Worm (Caenorhabditis elegans) whole organism, L1 larva: Measurements from ENCODE around the gene srw-121.

Source experiments
- C16A3.4 ChIP-seq: fragments of 150-350 bp; optimal IDR thresholded peaks from 2 replicates; lab custom pipeline; 2014; ENCODE audit warnings: missing biosample characterization, missing genetic modification characterization
- aly-2 ChIP-seq: fragments of 150-350 bp; optimal IDR thresholded peaks from 2 replicates; lab custom pipeline; 2014; ENCODE audit warnings: missing biosample characterization, missing genetic modification characterization
- blmp-1 ChIP-seq: fragments of 150-350 bp; optimal IDR thresholded peaks from 2 replicates; lab custom pipeline; 2014; ENCODE audit warnings: missing biosample characterization, missing genetic modification characterization
- ceh-63 ChIP-seq: fragments of 200-800 bp; sonication (Bioruptor generic); optimal IDR thresholded peaks from 2 replicates; lab custom pipeline; 2018; ENCODE audit warnings: mild to moderate bottlenecking, missing genetic modification characterization, missing compliant biosample characterization
- ceh-8 ChIP-seq: fragments of 200-800 bp; sonication (Bioruptor generic); optimal IDR thresholded peaks from 2 replicates; lab custom pipeline; 2018; ENCODE audit warnings: mild to moderate bottlenecking, missing genetic modification characterization, moderate library complexity, missing compliant biosample characterization
- ceh-88 ChIP-seq: fragments of 200-800 bp; sonication (Bioruptor generic); IDR thresholded peaks from 2 replicates; pipeline ENCODE4 v1.3.6; 2022; ENCODE audit warnings: missing genetic modification characterization, missing compliant biosample characterization
- ces-1 ChIP-seq: fragments of 150-350 bp; optimal IDR thresholded peaks from 2 replicates; lab custom pipeline; 2014; ENCODE audit warnings: missing biosample characterization, missing genetic modification reagents, missing genetic modification characterization
- efl-1 ChIP-seq, 4 experiments: fragments of 150-350 bp; optimal IDR thresholded peaks in 3 of 4; peaks in 1 of 4; 1 replicate in 1 of 4; 2 replicates in 3 of 4; lab custom pipeline; 2014; ENCODE audit warnings: missing biosample characterization in 2 of 4, missing genetic modification characterization in 2 of 4, missing genetic modification reagents in 2 of 4
- egl-13 ChIP-seq: sonication (generic microtip); optimal IDR thresholded peaks from 2 replicates; lab custom pipeline; 2016; ENCODE audit warnings: missing genotype, missing genetic modification reagents, missing genetic modification characterization, missing compliant biosample characterization
- fkh-10 ChIP-seq: sonication (generic microtip); optimal IDR thresholded peaks from 2 replicates; lab custom pipeline; 2017; ENCODE audit warnings: missing biosample characterization, missing genetic modification reagents, missing genetic modification characterization
- fkh-4 ChIP-seq: sonication (generic microtip); optimal IDR thresholded peaks from 2 replicates; lab custom pipeline; 2016; ENCODE audit warnings: missing compliant biosample characterization, missing genetic modification characterization, borderline replicate concordance
- fkh-8 ChIP-seq: sonication (generic microtip); optimal IDR thresholded peaks from 2 replicates; lab custom pipeline; 2016; ENCODE audit warnings: mild to moderate bottlenecking, missing genetic modification characterization, missing compliant biosample characterization
- hlh-17 ChIP-seq: fragments of 200-800 bp; sonication (Bioruptor generic); optimal IDR thresholded peaks from 2 replicates; lab custom pipeline; 2018; ENCODE audit warnings: missing genetic modification characterization, mild to moderate bottlenecking, missing compliant biosample characterization, moderate library complexity, borderline replicate concordance
- hpl-2 ChIP-seq: fragments of 150-350 bp; optimal IDR thresholded peaks from 2 replicates; lab custom pipeline; 2014; ENCODE audit warnings: missing biosample characterization, missing genetic modification reagents, missing genetic modification characterization
- irx-1 ChIP-seq: sonication (generic microtip); optimal IDR thresholded peaks from 2 replicates; lab custom pipeline; 2016; ENCODE audit warnings: missing genetic modification characterization, missing compliant biosample characterization
- jun-1 ChIP-seq: fragments of 150-350 bp; optimal IDR thresholded peaks from 2 replicates; lab custom pipeline; 2014; ENCODE audit warnings: missing biosample characterization, missing genetic modification reagents, missing genetic modification characterization
- lin-13 ChIP-seq: fragments of 150-350 bp; optimal IDR thresholded peaks from 2 replicates; lab custom pipeline; 2014; ENCODE audit warnings: missing biosample characterization, missing genetic modification reagents, missing genetic modification characterization
- lin-14 ChIP-seq: fragments of 200-800 bp; sonication (Bioruptor generic); optimal IDR thresholded peaks from 2 replicates; lab custom pipeline; 2018; ENCODE audit warnings: mild to moderate bottlenecking, missing genetic modification characterization, moderate library complexity, missing compliant biosample characterization
- lin-35 ChIP-seq, 2 experiments: fragments of 150-350 bp; optimal IDR thresholded peaks; 2 replicates each; lab custom pipeline; 2014; ENCODE audit warnings: missing biosample characterization in 2 of 2, missing genetic modification characterization in 2 of 2, missing genetic modification reagents in 2 of 2
- lin-39 ChIP-seq: fragments of 150-350 bp; optimal IDR thresholded peaks from 2 replicates; lab custom pipeline; 2014; ENCODE audit warnings: missing biosample characterization, missing genetic modification reagents, missing genetic modification characterization
- lsy-2 ChIP-seq, 2 experiments: fragments of 150-350 bp; optimal IDR thresholded peaks; 2 replicates each; lab custom pipeline; 2014; ENCODE audit warnings: missing biosample characterization in 2 of 2, missing genetic modification characterization in 2 of 2
- mab-9 ChIP-seq: fragments of 200-800 bp; sonication (Bioruptor generic); IDR thresholded peaks from 2 replicates; pipeline ENCODE4 v1.3.6; 2022; ENCODE audit warnings: missing genetic modification reagents, missing genetic modification characterization, missing compliant biosample characterization
- nhr-12 ChIP-seq: sonication (generic microtip); optimal IDR thresholded peaks from 2 replicates; lab custom pipeline; 2017; ENCODE audit warnings: missing biosample characterization, missing genetic modification characterization
- nhr-47 ChIP-seq: sonication (generic microtip); optimal IDR thresholded peaks from 2 replicates; lab custom pipeline; 2016; ENCODE audit warnings: mild to moderate bottlenecking, missing genetic modification characterization, moderate library complexity, missing compliant biosample characterization
- nhr-76 ChIP-seq: sonication (generic microtip); optimal IDR thresholded peaks from 2 replicates; lab custom pipeline; 2017; ENCODE audit warnings: missing biosample characterization, missing genetic modification characterization
- nhr-84 ChIP-seq: sonication (generic microtip); optimal IDR thresholded peaks from 2 replicates; lab custom pipeline; 2017; ENCODE audit warnings: missing biosample characterization, missing genetic modification characterization
- nhr-85 ChIP-seq: sonication (generic microtip); peaks from one replicate; lab custom pipeline; 2016; ENCODE audit warnings: missing genetic modification characterization, inconsistent platforms, missing compliant biosample characterization
- pag-3 ChIP-seq: sonication (generic microtip); optimal IDR thresholded peaks from 2 replicates; lab custom pipeline; 2017; ENCODE audit warnings: missing genetic modification characterization, mild to moderate bottlenecking, missing compliant biosample characterization, antibody characterized with exemption, borderline replicate concordance; ENCODE audit not compliant: insufficient read depth
- rnt-1 ChIP-seq: sonication (generic microtip); optimal IDR thresholded peaks from 2 replicates; lab custom pipeline; 2016; ENCODE audit warnings: mild to moderate bottlenecking, missing genetic modification characterization, moderate library complexity, missing compliant biosample characterization
- skn-1 ChIP-seq: fragments of 150-350 bp; optimal IDR thresholded peaks from 2 replicates; lab custom pipeline; 2014; ENCODE audit warnings: missing biosample characterization, missing genetic modification characterization
- snpc-4 ChIP-seq: fragments of 150-350 bp; optimal IDR thresholded peaks from 2 replicates; lab custom pipeline; 2014; ENCODE audit warnings: missing biosample characterization, missing genetic modification characterization
- snu-23 ChIP-seq: sonication (generic microtip); optimal IDR thresholded peaks from 2 replicates; lab custom pipeline; 2016; ENCODE audit warnings: missing genetic modification characterization, missing compliant biosample characterization
- sptf-1 ChIP-seq: fragments of 150-350 bp; optimal IDR thresholded peaks from 2 replicates; lab custom pipeline; 2014; ENCODE audit warnings: missing biosample characterization, missing genetic modification characterization
- sup-37 ChIP-seq: fragments of 200-800 bp; sonication (Bioruptor generic); optimal IDR thresholded peaks from 2 replicates; lab custom pipeline; 2018; ENCODE audit warnings: mild to moderate bottlenecking, missing genetic modification characterization, missing compliant biosample characterization
- tbx-2 ChIP-seq: sonication (generic microtip); optimal IDR thresholded peaks from 2 replicates; lab custom pipeline; 2016; ENCODE audit warnings: missing genetic modification characterization, missing compliant biosample characterization
- tlp-1 ChIP-seq: fragments of 150-350 bp; optimal IDR thresholded peaks from 2 replicates; lab custom pipeline; 2014; ENCODE audit warnings: missing biosample characterization, missing genetic modification characterization
- unc-130 ChIP-seq: fragments of 150-350 bp; optimal IDR thresholded peaks from 2 replicates; lab custom pipeline; 2017; ENCODE audit warnings: missing biosample characterization, missing genetic modification characterization, inconsistent platforms
- unc-86 ChIP-seq: sonication (generic microtip); optimal IDR thresholded peaks from 2 replicates; lab custom pipeline; 2016; ENCODE audit warnings: missing genetic modification characterization, missing compliant biosample characterization
- vab-15 ChIP-seq: sonication (generic microtip); optimal IDR thresholded peaks from 2 replicates; lab custom pipeline; 2017; ENCODE audit warnings: missing genotype, mild to moderate bottlenecking, missing genetic modification characterization, missing compliant biosample characterization
- xbp-1 ChIP-seq: sonication (generic microtip); optimal IDR thresholded peaks from 2 replicates; lab custom pipeline; 2016; ENCODE audit warnings: missing genetic modification characterization, missing compliant biosample characterization
- zag-1 ChIP-seq: fragments of 150-350 bp; optimal IDR thresholded peaks from 2 replicates; lab custom pipeline; 2014; ENCODE audit warnings: missing biosample characterization, missing genetic modification characterization
- zip-4 ChIP-seq: fragments of 200-800 bp; sonication (Bioruptor generic); optimal IDR thresholded peaks from 2 replicates; lab custom pipeline; 2018; ENCODE audit warnings: mild to moderate bottlenecking, missing genetic modification characterization, moderate library complexity, missing compliant biosample characterization

Gene srw-121

ce11 chrV:2993816-2994215 is 2.4 kb upstream of the srw-121 start, which contains the start of gene srw-115:
Gene srw-115 (minus strand): TSS chrV:2993916.
- TF ChIP-seq nhr-12 (tag; lab: Kevin White, UChicago) = no peak
- no peak for TF ChIP-seq fkh-10 (GFP tag; lab: Kevin White, UChicago)
- TF ChIP-seq fkh-8 (tag; lab: Kevin White, UChicago) = no peak
- TF ChIP-seq vab-15 = no peak
- TF ChIP-seq ceh-8 (GFP tag; lab: Kevin White, UChicago) = no peak
- no peak for TF ChIP-seq efl-1 (optimal IDR thresholded peaks at IDR 0.05; lab: Kevin White, UChicago)
- no peak for TF ChIP-seq efl-1 (GFP tag; optimal IDR thresholded peaks at IDR 0.05 in 1 of 2; lab: Kevin White, UChicago)
- no peak for TF ChIP-seq ceh-88 (GFP tag; lab: Robert Waterston, UW)
- no peak for TF ChIP-seq nhr-76 (tag; lab: Kevin White, UChicago)
- TF ChIP-seq ceh-63 (GFP tag; lab: Kevin White, UChicago) = no peak
- no peak for TF ChIP-seq irx-1 (tag; lab: Kevin White, UChicago)
- no peak for TF ChIP-seq lsy-2 (tag; optimal IDR thresholded peaks at IDR 0.05; lab: Kevin White, UChicago)
- no peak for TF ChIP-seq ces-1 (GFP tag; lab: Kevin White, UChicago)
- no peak for TF ChIP-seq egl-13 (tag; lab: Kevin White, UChicago)
- no peak for TF ChIP-seq rnt-1 (tag; lab: Kevin White, UChicago)
- TF ChIP-seq tbx-2 (tag; lab: Kevin White, UChicago) = no peak
- TF ChIP-seq C16A3.4 (tag; lab: Kevin White, UChicago) = no peak
- TF ChIP-seq snu-23 = no peak
- TF ChIP-seq blmp-1 (tag; lab: Kevin White, UChicago) = no peak
- TF ChIP-seq fkh-4 (tag; lab: Kevin White, UChicago) = no peak
- TF ChIP-seq nhr-84 (tag; lab: Kevin White, UChicago) = no peak
- TF ChIP-seq, all 84 proteins: peak for 0

- TF ChIP-seq sptf-1 (tag; lab: Kevin White, UChicago) (no peak), skn-1 (no peak), lsy-2 (tag; optimal IDR thresholded peaks at IDR 0.05; lab: Kevin White, UChicago) (no peak), nhr-47 (tag; lab: Kevin White, UChicago) (no peak), zag-1 (tag; lab: Kevin White, UChicago) (no peak), lin-35 (GFP tag; optimal IDR thresholded peaks at IDR 0.05; lab: Kevin White, UChicago) (no peak), mab-9 (no peak), nhr-84 (tag; lab: Kevin White, UChicago) (no peak), hpl-2 (GFP tag; lab: Kevin White, UChicago) (no peak), jun-1 (tag; lab: Kevin White, UChicago) (no peak), zip-4 (GFP tag; lab: Kevin White, UChicago) (no peak), unc-130 (no peak), snpc-4 (tag; lab: Kevin White, UChicago) (no peak), aly-2 (tag; lab: Kevin White, UChicago) (no peak), lin-39 (tag; lab: Kevin White, UChicago) (no peak)
Observed at ce11 chrV:2992060-2992459, 675 bp upstream of the srw-121 start.

- TF ChIP-seq efl-1 (optimal IDR thresholded peaks at IDR 0.05; lab: Kevin White, UChicago) (no peak), efl-1 (GFP tag; optimal IDR thresholded peaks at IDR 0.05 in 1 of 2; lab: Kevin White, UChicago) (peak in 1 of 2 experiments; percentile 62), xbp-1 (tag; lab: Kevin White, UChicago) (no peak)
Observed at ce11 chrV:2987407-2987806, 4.0 kb downstream of the srw-121 start, which contains the start of gene srh-85. Gene srh-85 (minus strand): TSS chrV:2987507.

ce11 chrV:2985309-2985708 is 6.1 kb downstream of the srw-121 start, which contains the start of gene srw-139:
Gene srw-139 (minus strand): TSS chrV:2985409.
- no peak for TF ChIP-seq lin-14
- TF ChIP-seq egl-13 (tag; lab: Kevin White, UChicago) = no peak
- TF ChIP-seq hpl-2 (GFP tag; lab: Kevin White, UChicago) = no peak
- no peak for TF ChIP-seq lin-39 (tag; lab: Kevin White, UChicago)
- no peak for TF ChIP-seq nhr-85 (tag; lab: Kevin White, UChicago)
- TF ChIP-seq tlp-1 (tag; lab: Kevin White, UChicago) = no peak
- TF ChIP-seq unc-86 (tag; lab: Kevin White, UChicago) = no peak
- no peak for TF ChIP-seq hlh-17 (GFP tag; lab: Kevin White, UChicago)
- no peak for TF ChIP-seq pag-3 (tag; lab: Kevin White, UChicago)
- no peak for TF ChIP-seq sup-37
- TF ChIP-seq lin-13 = no peak
